Fruit fly (Drosophila melanogaster) whole organism, embryonic: ENCODE results near the gene CG33969.

Experiments used
- ATbp ChIP-seq: fragments of 200-800 bp; sonication (Bioruptor generic); optimal IDR thresholded peaks from 2 replicates; lab custom pipeline; 2017; ENCODE audit warnings: missing biosample characterization, mild to moderate bottlenecking, missing genetic modification characterization, missing genetic modification reagents
- Atf-2 ChIP-seq: fragments of 200-800 bp; sonication (Bioruptor generic); optimal IDR thresholded peaks from 2 replicates; lab custom pipeline; 2016; ENCODE audit warnings: missing biosample characterization, missing genetic modification characterization
- Bgb ChIP-seq: fragments of 200-800 bp; sonication (Bioruptor generic); IDR thresholded peaks from 2 replicates; pipeline ENCODE4 v1.3.6; 2022; ENCODE audit warnings: missing biosample characterization, missing genetic modification characterization; ENCODE audit not compliant: partially characterized antibody
- Bteb2 ChIP-seq: fragments of 200-800 bp; sonication (Bioruptor generic); optimal IDR thresholded peaks from 2 replicates; lab custom pipeline; 2016; ENCODE audit warnings: missing biosample characterization, missing genetic modification characterization
- CG10565 ChIP-seq: fragments of 200-800 bp; sonication (Bioruptor generic); optimal IDR thresholded peaks from 3 replicates; lab custom pipeline; 2016; ENCODE audit warnings: missing biosample characterization, mild to moderate bottlenecking, missing genetic modification characterization
- CG10959 ChIP-seq: fragments of 200-800 bp; sonication (Bioruptor generic); IDR thresholded peaks from 2 replicates; pipeline ENCODE4 v1.3.6; 2022; ENCODE audit warnings: missing biosample characterization, missing genetic modification characterization
- CG12744 ChIP-seq: fragments of 200-800 bp; sonication (Bioruptor generic); optimal IDR thresholded peaks from 2 replicates; lab custom pipeline; 2016; ENCODE audit warnings: missing biosample characterization, missing genetic modification characterization
- CG14667 ChIP-seq: fragments of 200-800 bp; sonication (Bioruptor generic); IDR thresholded peaks from 2 replicates; pipeline ENCODE4 v1.3.6; 2022; ENCODE audit warnings: missing biosample characterization, missing genetic modification characterization
- CG16815 ChIP-seq: fragments of 200-800 bp; sonication (Bioruptor generic); optimal IDR thresholded peaks from 3 replicates; lab custom pipeline; 2017; ENCODE audit warnings: missing biosample characterization, mild to moderate bottlenecking, missing genetic modification characterization
- CG17612 ChIP-seq: fragments of 200-800 bp; sonication (Bioruptor generic); IDR thresholded peaks from 2 replicates; pipeline ENCODE4 v1.3.6; 2022; ENCODE audit warnings: missing biosample characterization, missing genetic modification characterization
- CG18262 ChIP-seq: fragments of 200-800 bp; optimal IDR thresholded peaks from 3 replicates; lab custom pipeline; 2019; ENCODE audit warnings: missing biosample characterization, mild to moderate bottlenecking, missing genetic modification characterization, moderate library complexity
- CG18476 ChIP-seq: fragments of 200-800 bp; sonication (Bioruptor generic); optimal IDR thresholded peaks from 2 replicates; lab custom pipeline; 2016; ENCODE audit warnings: missing biosample characterization, mild to moderate bottlenecking, missing genetic modification characterization
- CG2129 ChIP-seq: fragments of 200-800 bp; sonication (Bioruptor generic); IDR thresholded peaks from 2 replicates; pipeline ENCODE4 v1.3.6; 2022; ENCODE audit warnings: missing biosample characterization, missing genetic modification characterization; ENCODE audit not compliant: partially characterized antibody
- CG30403 ChIP-seq: fragments of 200-800 bp; sonication (Bioruptor generic); optimal IDR thresholded peaks from 3 replicates; lab custom pipeline; 2016; ENCODE audit warnings: missing biosample characterization, missing genetic modification characterization
- CG32767 ChIP-seq: fragments of 200-800 bp; sonication (Bioruptor generic); IDR thresholded peaks from 2 replicates; pipeline ENCODE4 v1.3.6; 2022; ENCODE audit warnings: missing biosample characterization, missing genetic modification characterization
- CG32772 ChIP-seq: fragments of 200-800 bp; sonication (Bioruptor generic); IDR thresholded peaks from 2 replicates; pipeline ENCODE4 v1.3.6; 2022; ENCODE audit warnings: missing biosample characterization, missing genetic modification characterization
- CG33213 ChIP-seq: fragments of 200-800 bp; sonication (Bioruptor generic); optimal IDR thresholded peaks from 3 replicates; lab custom pipeline; 2016; ENCODE audit warnings: missing biosample characterization, missing genetic modification characterization
- CG7928 ChIP-seq: fragments of 200-800 bp; sonication (Bioruptor generic); optimal IDR thresholded peaks from 2 replicates; lab custom pipeline; 2017; ENCODE audit warnings: missing biosample characterization, mild to moderate bottlenecking, missing genetic modification characterization
- CG8765 ChIP-seq: fragments of 200-800 bp; sonication (Bioruptor generic); IDR thresholded peaks from 2 replicates; pipeline ENCODE4 v1.3.6; 2022; ENCODE audit warnings: missing biosample characterization, missing genetic modification characterization
- CG9437 ChIP-seq: fragments of 200-800 bp; sonication (Bioruptor generic); optimal IDR thresholded peaks from 2 replicates; lab custom pipeline; 2018; ENCODE audit warnings: missing biosample characterization, mild to moderate bottlenecking, missing genetic modification characterization
- CTCF ChIP-seq: fragments of 200-800 bp; sonication (Bioruptor generic); optimal IDR thresholded peaks from 2 replicates; lab custom pipeline; 2017; ENCODE audit warnings: missing biosample characterization, mild to moderate bottlenecking, missing genetic modification characterization, moderate library complexity
- D ChIP-seq, 2 experiments: fragments of 200-800 bp in 1 of 2; fragments of >200 bp in 1 of 2; sonication (Bioruptor generic) in 1 of 2; optimal IDR thresholded peaks; 2 replicates in 1 of 2; 3 replicates in 1 of 2; lab custom pipeline; 2017; ENCODE audit warnings: mild to moderate bottlenecking in 1 of 2, missing biosample characterization in 1 of 2, missing genetic modification characterization in 1 of 2, missing genetic modification reagents in 1 of 2
- Dfd ChIP-seq, 2 experiments: fragments of >200 bp; optimal IDR thresholded peaks; 2 replicates each; lab custom pipeline; 2017; ENCODE audit warnings: missing biosample characterization in 2 of 2, missing genetic modification characterization in 2 of 2
- Fer3 ChIP-seq: fragments of 200-800 bp; sonication (Bioruptor generic); optimal IDR thresholded peaks from 2 replicates; lab custom pipeline; 2018; ENCODE audit warnings: missing biosample characterization, mild to moderate bottlenecking, missing genetic modification characterization, moderate library complexity
- Hand ChIP-seq: fragments of 200-800 bp; sonication (Bioruptor generic); optimal IDR thresholded peaks from 2 replicates; lab custom pipeline; 2017; ENCODE audit warnings: mild to moderate bottlenecking, missing biosample characterization, missing genetic modification reagents, missing genetic modification characterization
- HmgD ChIP-seq: fragments of 200-800 bp; sonication (Bioruptor generic); optimal IDR thresholded peaks from 3 replicates; lab custom pipeline; 2016; ENCODE audit warnings: missing biosample characterization, missing genetic modification characterization
- Hr39 ChIP-seq: fragments of >200 bp; optimal IDR thresholded peaks from 2 replicates; lab custom pipeline; 2017
- Lim3 ChIP-seq: fragments of 200-800 bp; sonication (Bioruptor generic); IDR thresholded peaks from 2 replicates; pipeline ENCODE4 v1.3.6; 2022; ENCODE audit warnings: missing biosample characterization, missing genetic modification characterization
- Mes4 ChIP-seq: fragments of 200-800 bp; sonication (Bioruptor generic); optimal IDR thresholded peaks from 2 replicates; lab custom pipeline; 2016; ENCODE audit warnings: missing biosample characterization, missing genetic modification characterization
- Oaz ChIP-seq: fragments of 200-800 bp; sonication (Bioruptor generic); IDR thresholded peaks from 2 replicates; pipeline ENCODE4 v1.3.6; 2022; ENCODE audit warnings: missing biosample characterization, missing genetic modification characterization
- Tbp ChIP-seq: fragments of >200 bp; optimal IDR thresholded peaks from 2 replicates; lab custom pipeline; 2018; ENCODE audit warnings: missing biosample characterization, missing genetic modification characterization
- ara ChIP-seq: fragments of 200-800 bp; sonication (Bioruptor generic); IDR thresholded peaks from 2 replicates; pipeline ENCODE4 v1.3.6; 2022; ENCODE audit warnings: missing biosample characterization, missing genetic modification characterization
- ash1 ChIP-seq: fragments of 200-800 bp; sonication (Bioruptor generic); optimal IDR thresholded peaks from 2 replicates; lab custom pipeline; 2018; ENCODE audit warnings: missing biosample characterization, mild to moderate bottlenecking, missing genetic modification characterization
- cas ChIP-seq: fragments of 200-800 bp; sonication (Bioruptor generic); IDR thresholded peaks from 2 replicates; pipeline ENCODE4 v1.3.6; 2022; ENCODE audit warnings: missing biosample characterization, missing genetic modification characterization
- chif ChIP-seq, 2 experiments: fragments of 200-800 bp; sonication (Bioruptor generic); optimal IDR thresholded peaks; 3 replicates each; lab custom pipeline; 2016; ENCODE audit warnings: missing biosample characterization in 2 of 2, missing genetic modification characterization in 2 of 2
- disco-r ChIP-seq: fragments of 200-800 bp; sonication (Bioruptor generic); optimal IDR thresholded peaks from 2 replicates; lab custom pipeline; 2016; ENCODE audit warnings: missing biosample characterization, missing genetic modification characterization
- fru ChIP-seq: fragments of >200 bp; optimal IDR thresholded peaks from 2 replicates; lab custom pipeline; 2017
- gro ChIP-seq: fragments of 200-800 bp; sonication (Bioruptor generic); optimal IDR thresholded peaks from 2 replicates; lab custom pipeline; 2016; ENCODE audit warnings: missing biosample characterization, missing genetic modification characterization
- insv ChIP-seq, 2 experiments: fragments of 200-800 bp; sonication (Bioruptor generic); optimal IDR thresholded peaks; 3 replicates each; lab custom pipeline; 2016 to 2018; ENCODE audit warnings: missing biosample characterization in 2 of 2, missing genetic modification characterization in 2 of 2
- lmd ChIP-seq: fragments of 200-800 bp; sonication (Bioruptor generic); IDR thresholded peaks from 2 replicates; pipeline ENCODE4 v1.3.6; 2022; ENCODE audit warnings: missing biosample characterization, missing genetic modification characterization
- nerfin-2 ChIP-seq: fragments of 200-800 bp; sonication (Bioruptor generic); IDR thresholded peaks from 2 replicates; pipeline ENCODE4 v1.3.6; 2022; ENCODE audit warnings: missing biosample characterization, missing genetic modification characterization; ENCODE audit not compliant: partially characterized antibody
- pfk ChIP-seq: fragments of 200-800 bp; sonication (Bioruptor generic); optimal IDR thresholded peaks from 2 replicates; lab custom pipeline; 2018; ENCODE audit warnings: missing biosample characterization, mild to moderate bottlenecking, missing genetic modification characterization, moderate library complexity
- phol ChIP-seq: fragments of 200-800 bp; sonication (Bioruptor generic); optimal IDR thresholded peaks from 3 replicates; lab custom pipeline; 2018; ENCODE audit warnings: missing biosample characterization, mild to moderate bottlenecking, missing genetic modification characterization, moderate library complexity
- pzg ChIP-seq: fragments of 200-800 bp; sonication (Bioruptor generic); optimal IDR thresholded peaks from 3 replicates; lab custom pipeline; 2018; ENCODE audit warnings: missing biosample characterization, mild to moderate bottlenecking, missing genetic modification characterization, moderate library complexity
- ro ChIP-seq: fragments of 200-800 bp; sonication (Bioruptor generic); IDR thresholded peaks from 2 replicates; pipeline ENCODE4 v1.3.6; 2022; ENCODE audit warnings: missing biosample characterization, missing genetic modification characterization
- run ChIP-seq: fragments of 200-800 bp; sonication (Bioruptor generic); optimal IDR thresholded peaks from 3 replicates; lab custom pipeline; 2018; ENCODE audit warnings: missing biosample characterization, mild to moderate bottlenecking, missing genetic modification characterization
- sob ChIP-seq: fragments of 200-800 bp; sonication (Bioruptor generic); IDR thresholded peaks from 2 replicates; pipeline ENCODE4 v1.3.6; 2022; ENCODE audit warnings: missing biosample characterization, missing genetic modification characterization
- ttk ChIP-seq: fragments of 200-800 bp; sonication (Bioruptor generic); IDR thresholded peaks from 2 replicates; pipeline ENCODE4 v2.1.2; 2022; ENCODE audit warnings: missing biosample characterization, missing genetic modification characterization
- vnd ChIP-seq: fragments of 200-800 bp; sonication (Bioruptor generic); IDR thresholded peaks from 3 replicates; pipeline ENCODE4 v1.3.6; 2022; ENCODE audit warnings: missing biosample characterization, missing genetic modification characterization; ENCODE audit not compliant: partially characterized antibody
- zen ChIP-seq: fragments of 200-800 bp; sonication (Bioruptor generic); optimal IDR thresholded peaks from 3 replicates; lab custom pipeline; 2018; ENCODE audit warnings: missing biosample characterization, mild to moderate bottlenecking, missing genetic modification characterization, moderate library complexity

The CG33969 gene

DNA sequence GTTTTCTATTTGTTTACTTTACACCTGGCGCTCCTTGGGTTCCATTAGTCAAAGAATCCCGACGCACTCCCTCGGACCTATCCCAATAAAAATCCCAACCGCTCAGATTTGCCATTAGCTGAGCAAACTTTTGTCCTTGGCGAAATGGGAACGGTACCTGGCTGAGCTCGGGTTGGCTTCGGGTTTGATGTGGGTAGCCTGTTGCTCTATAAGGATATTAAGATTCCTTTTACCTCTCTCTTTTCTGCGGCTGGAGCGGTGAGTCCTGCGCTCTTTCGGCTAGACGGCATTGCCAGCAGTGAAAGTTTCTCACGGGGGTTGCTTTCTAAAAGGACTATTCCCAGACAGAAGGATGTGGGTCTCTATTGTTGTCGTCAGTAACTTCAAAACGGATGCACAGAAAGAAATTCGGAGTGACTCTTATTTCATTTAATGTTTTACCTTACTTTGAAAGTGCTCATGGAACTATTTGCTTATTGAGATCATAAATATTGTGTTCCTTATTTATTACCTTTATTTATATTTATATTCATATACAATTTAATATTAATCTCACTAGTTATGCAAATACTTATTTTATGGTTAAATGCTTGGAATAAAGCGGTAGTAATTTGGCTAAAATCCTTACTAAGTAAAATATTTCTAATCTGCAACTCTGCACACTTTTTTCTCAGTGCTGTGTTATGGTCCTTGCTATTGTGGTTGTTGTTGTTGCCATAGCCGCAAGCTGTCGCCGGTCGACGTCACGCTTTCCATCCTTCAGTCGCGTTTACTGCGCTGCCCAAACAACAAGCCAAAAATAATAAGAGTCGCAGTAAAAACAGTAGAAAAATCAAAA is 48.5 kb upstream of the CG33969 start, which contains the start of gene CG5910 (continued):
- TF ChIP-seq cas (no peak), fru (lab: Kevin White, UChicago) (no peak), ro (GFP tag; lab: Robert Waterston, UW) (peak; percentile 68; the same call in 1 of the 2 replicates), CG14667 (GFP tag; lab: Robert Waterston, UW) (peak; percentile 67; the same call in 1 of the 2 replicates), CG10565 (no peak), ash1 (GFP tag; lab: Kevin White, UChicago) (no peak), chif (GFP tag; optimal IDR thresholded peaks at IDR 0.05; lab: Kevin White, UChicago) (peak in 1 of 2 experiments; percentile 3), HmgD (GFP tag; lab: Kevin White, UChicago) (no peak), pfk (no peak), sob (GFP tag; lab: Robert Waterston, UW) (peak; percentile 77), CG2129 (no peak), CTCF (GFP tag; lab: Kevin White, UChicago) (peak; percentile 36), CG18262 (tag; lab: Kevin White, UChicago) (peak; percentile 95), CG10959 (peak; percentile 43), ara (GFP tag; lab: Robert Waterston, UW) (0 out of 2 replicates have a peak, but pooled peaks have one; percentile 33), Atf-2 (GFP tag; lab: Kevin White, UChicago) (peak; percentile 3), lmd (GFP tag; lab: Robert Waterston, UW) (peak; percentile 84), CG8765 (0 out of 2 replicates have a peak, but pooled peaks have one; percentile 39), ATbp (GFP tag; lab: Kevin White, UChicago) (peak; percentile 85), Dfd (GFP tag; optimal IDR thresholded peaks at IDR 0.05; lab: Kevin White, UChicago) (no peak), phol (tag; lab: Kevin White, UChicago) (peak; percentile 93), Bteb2 (peak; percentile 48), disco-r (GFP tag; lab: Kevin White, UChicago) (no peak), CG12744 (GFP tag; lab: Kevin White, UChicago) (no peak), CG7928 (peak; percentile 58), Lim3 (GFP tag; lab: Robert Waterston, UW) (0 out of 2 replicates have a peak, but pooled peaks have one; percentile 19), CG30403 (GFP tag; lab: Kevin White, UChicago) (peak; percentile 89), run (tag; lab: Kevin White, UChicago) (peak; percentile 84), CG18476 (GFP tag; lab: Kevin White, UChicago) (peak; percentile 66), gro (GFP tag; lab: Kevin White, UChicago) (no peak), CG16815 (GFP tag; lab: Kevin White, UChicago) (peak; percentile 81), CG33213 (GFP tag; lab: Kevin White, UChicago) (no peak), Hr39 (no peak), pzg (GFP tag; lab: Kevin White, UChicago) (no peak), Fer3 (tag; lab: Kevin White, UChicago) (peak; percentile 84), D (optimal IDR thresholded peaks at IDR 0.05; lab: Kevin White, UChicago) (no peak), D (GFP tag; optimal IDR thresholded peaks at IDR 0.05; lab: Kevin White, UChicago) (peak; percentile 92), Bgb (GFP tag; lab: Robert Waterston, UW) (no peak), CG32767 (GFP tag; lab: Robert Waterston, UW) (peak; percentile 74), Hand (peak; percentile 90), nerfin-2 (GFP tag; lab: Robert Waterston, UW) (no peak), CG17612 (peak; percentile 50; the same call in 1 of the 2 replicates), CG32772 (GFP tag; lab: Robert Waterston, UW) (peak; percentile 71), insv (GFP tag; optimal IDR thresholded peaks at IDR 0.05; lab: Kevin White, UChicago) (peak in 1 of 2 experiments; percentile 63), Oaz (GFP tag; lab: Robert Waterston, UW) (peak; percentile 50; the same call in 1 of the 2 replicates), Mes4 (no peak), zen (tag; lab: Kevin White, UChicago) (peak; percentile 84), vnd (no peak), ttk (GFP tag; lab: Robert Waterston, UW) (peak; percentile 76), Tbp (no peak), CG9437 (GFP tag; lab: Kevin White, UChicago) (peak; percentile 89)
